Fruit fly (Drosophila melanogaster) whole organism, adult: ENCODE measurements around the gene aru.

Experiments
- CG11617 ChIP-seq: fragments of 200-800 bp; sonication (Bioruptor generic); optimal IDR thresholded peaks from 2 replicates; lab custom pipeline; 2017; ENCODE audit warnings: mild to moderate bottlenecking, missing biosample characterization, missing genetic modification reagents, missing genetic modification characterization
- CG12768 ChIP-seq: fragments of 200-800 bp; sonication (Bioruptor generic); optimal IDR thresholded peaks from 2 replicates; lab custom pipeline; 2017; ENCODE audit warnings: missing biosample characterization, missing genetic modification characterization, mild to moderate bottlenecking, moderate library complexity, missing genetic modification reagents
- CG14711 ChIP-seq: fragments of 200-800 bp; sonication (Bioruptor generic); optimal IDR thresholded peaks from 2 replicates; lab custom pipeline; 2018; ENCODE audit warnings: missing biosample characterization, mild to moderate bottlenecking, missing genetic modification characterization, moderate library complexity
- CG1620 ChIP-seq: fragments of 200-800 bp; sonication (Bioruptor generic); optimal IDR thresholded peaks from 2 replicates; lab custom pipeline; 2016; ENCODE audit warnings: missing biosample characterization, missing genetic modification characterization
- CG33017 ChIP-seq: fragments of 200-800 bp; sonication (Bioruptor generic); optimal IDR thresholded peaks from 2 replicates; lab custom pipeline; 2018; ENCODE audit warnings: missing biosample characterization, mild to moderate bottlenecking, missing genetic modification characterization, moderate library complexity
- CG5204 ChIP-seq: fragments of 200-800 bp; sonication (Bioruptor generic); optimal IDR thresholded peaks from 2 replicates; lab custom pipeline; 2016; ENCODE audit warnings: missing biosample characterization, missing genetic modification characterization
- CG7045 ChIP-seq: fragments of 200-800 bp; sonication (Bioruptor generic); optimal IDR thresholded peaks from 2 replicates; lab custom pipeline; 2017; ENCODE audit warnings: missing biosample characterization, mild to moderate bottlenecking, missing genetic modification characterization
- CG7101 ChIP-seq: fragments of 200-800 bp; sonication (Bioruptor generic); optimal IDR thresholded peaks from 2 replicates; lab custom pipeline; 2018; ENCODE audit warnings: missing biosample characterization, mild to moderate bottlenecking, missing genetic modification characterization, moderate library complexity
- Clk ChIP-seq: fragments of 200-800 bp; sonication (Bioruptor generic); optimal IDR thresholded peaks from 2 replicates; lab custom pipeline; 2017; ENCODE audit warnings: missing biosample characterization, missing genetic modification characterization
- Crg-1 ChIP-seq: fragments of 200-800 bp; sonication (Bioruptor generic); optimal IDR thresholded peaks from 2 replicates; lab custom pipeline; 2016; ENCODE audit warnings: missing biosample characterization, missing genetic modification characterization
- Hr96 ChIP-seq: fragments of 200-800 bp; sonication (Bioruptor generic); optimal IDR thresholded peaks from 2 replicates; lab custom pipeline; 2016; ENCODE audit warnings: missing biosample characterization, missing genetic modification characterization
- Mnt ChIP-seq: fragments of 200-800 bp; sonication (Bioruptor generic); optimal IDR thresholded peaks from 2 replicates; lab custom pipeline; 2016; ENCODE audit warnings: missing biosample characterization, mild to moderate bottlenecking, missing genetic modification characterization
- bab1 ChIP-seq: fragments of 200-800 bp; sonication (Bioruptor generic); optimal IDR thresholded peaks from 3 replicates; lab custom pipeline; 2019; ENCODE audit warnings: missing biosample characterization, mild to moderate bottlenecking, missing genetic modification characterization, moderate library complexity
- cic ChIP-seq: fragments of 200-800 bp; sonication (Bioruptor generic); optimal IDR thresholded peaks from 2 replicates; lab custom pipeline; 2017; ENCODE audit warnings: missing biosample characterization, mild to moderate bottlenecking, missing genetic modification characterization, moderate library complexity
- cnc ChIP-seq, 2 experiments: fragments of >200 bp; optimal IDR thresholded peaks; 2 replicates each; lab custom pipeline; 2017
- kay ChIP-seq: fragments of 200-800 bp; sonication (Bioruptor generic); peaks from one replicate; lab custom pipeline; 2016; ENCODE audit warnings: missing biosample characterization, missing genetic modification characterization, borderline replicate concordance
- ovo ChIP-seq: fragments of 200-800 bp; sonication (Bioruptor generic); optimal IDR thresholded peaks from 2 replicates; lab custom pipeline; 2016; ENCODE audit warnings: missing biosample characterization, missing genetic modification characterization
- pad ChIP-seq: fragments of 200-800 bp; sonication (Bioruptor generic); optimal IDR thresholded peaks from 3 replicates; lab custom pipeline; 2017; ENCODE audit warnings: missing biosample characterization, missing genetic modification characterization, mild to moderate bottlenecking, moderate library complexity, missing genetic modification reagents
- tj ChIP-seq: fragments of 200-800 bp; sonication (Bioruptor generic); optimal IDR thresholded peaks from 3 replicates; lab custom pipeline; 2017; ENCODE audit warnings: missing biosample characterization, mild to moderate bottlenecking, missing genetic modification characterization, moderate library complexity
- toe ChIP-seq: fragments of 200-800 bp; sonication (Bioruptor generic); optimal IDR thresholded peaks from 2 replicates; lab custom pipeline; 2016; ENCODE audit warnings: missing biosample characterization, missing genetic modification characterization

The aru gene

dm6 chr2L:877002-877401 lies 8.8 kb upstream of the aru start, which contains the start of gene ninaA:
TSS of gene ninaA (plus strand) at chr2L:877302.
- TF ChIP-seq kay = no peak
- no peak for TF ChIP-seq CG12768

dm6 chr2L:873724-874504 lies 5.8 kb upstream of the aru start:
- TF ChIP-seq CG5204 (no peak), CG14711 (tag; lab: Kevin White, UChicago) (peak; percentile 75), Clk (GFP tag; lab: Kevin White, UChicago) (no peak), tj (GFP tag; lab: Kevin White, UChicago) (peak; percentile 88), kay (peak; percentile 34), CG11617 (peak; percentile 9), toe (GFP tag; lab: Kevin White, UChicago) (peak; percentile 17)

DNA sequence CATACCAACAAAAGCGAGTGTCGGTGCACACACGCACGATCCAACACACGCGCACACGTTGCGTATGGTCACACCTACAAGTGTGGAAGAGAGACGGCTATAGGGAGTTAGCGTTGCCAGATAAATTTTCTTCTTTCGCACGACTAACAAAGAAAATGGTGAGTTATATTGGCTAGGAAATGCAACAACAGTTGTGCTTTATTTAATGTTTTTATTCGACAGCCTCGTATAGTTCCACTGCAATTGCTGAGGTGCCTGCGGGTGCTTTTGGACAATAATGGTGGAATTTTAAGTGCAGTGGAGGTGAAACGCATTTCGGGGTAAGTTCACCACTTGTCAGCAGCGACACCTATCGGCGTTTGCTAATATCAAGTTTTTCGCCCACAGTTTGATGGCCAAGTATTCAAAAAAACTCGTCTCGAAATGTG lies 3.3 kb upstream of the aru start:
- TF ChIP-seq tj (GFP tag; lab: Kevin White, UChicago) (no peak), Crg-1 (GFP tag; lab: Kevin White, UChicago) (peak; percentile 61), Hr96 (GFP tag; lab: Kevin White, UChicago) (peak; percentile 29), cnc (optimal IDR thresholded peaks at IDR 0.05; lab: Kevin White, UChicago) (no peak), cic (GFP tag; lab: Kevin White, UChicago) (peak; percentile 7), CG7101 (tag; lab: Kevin White, UChicago) (peak; percentile 10), CG1620 (peak; percentile 1), Mnt (GFP tag; lab: Kevin White, UChicago) (peak; percentile 68), toe (GFP tag; lab: Kevin White, UChicago) (peak; percentile 26), CG5204 (no peak)

DNA sequence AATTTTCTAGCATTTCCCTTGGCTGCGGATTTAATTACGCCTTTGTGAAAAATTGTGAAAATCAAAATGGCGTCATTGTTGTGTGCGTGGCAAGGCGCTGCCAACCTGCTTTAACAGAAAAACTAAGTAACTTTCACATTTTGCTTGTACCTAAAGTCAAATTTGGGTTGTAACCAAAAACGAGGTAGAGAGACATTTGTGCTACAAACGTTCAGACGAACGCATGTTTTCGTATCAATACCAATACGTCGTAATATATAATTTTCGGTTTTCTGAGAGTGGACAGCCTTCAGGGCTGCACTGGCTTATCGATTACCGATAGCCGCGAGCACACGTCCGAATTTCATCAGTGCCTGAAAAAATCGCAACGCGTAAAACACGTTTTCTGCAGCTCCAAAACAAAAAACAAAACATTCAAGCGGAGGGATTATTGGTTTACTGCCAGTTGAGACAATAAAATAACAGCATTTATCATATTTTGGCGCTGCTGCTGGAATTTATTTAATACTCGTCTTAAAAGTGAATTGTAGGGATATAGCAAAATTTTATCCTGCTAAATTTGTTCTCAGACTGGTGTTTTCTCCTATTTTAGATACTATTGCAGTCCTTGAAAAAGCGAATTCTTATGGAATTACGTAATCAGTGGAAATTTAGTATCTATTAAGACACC lies 2.7 kb upstream of the aru start:
- TF ChIP-seq CG5204 = peak; percentile 63
- TF ChIP-seq CG33017 (tag; lab: Kevin White, UChicago) = no peak
- TF ChIP-seq kay = no peak
- peak; percentile 29 for TF ChIP-seq bab1 (GFP tag; lab: Kevin White, UChicago)
- TF ChIP-seq Mnt (GFP tag; lab: Kevin White, UChicago) = peak; percentile 50
- peak; percentile 51 for TF ChIP-seq CG1620
- no peak for TF ChIP-seq ovo (GFP tag; lab: Kevin White, UChicago)
- TF ChIP-seq CG7101 (tag; lab: Kevin White, UChicago) = peak; percentile 52
- peak; percentile 46 for TF ChIP-seq CG12768
- TF ChIP-seq cic (GFP tag; lab: Kevin White, UChicago) = peak; percentile 0
- peak; percentile 57 for TF ChIP-seq toe (GFP tag; lab: Kevin White, UChicago)
- TF ChIP-seq CG14711 (tag; lab: Kevin White, UChicago) = no peak
- no peak for TF ChIP-seq cnc (optimal IDR thresholded peaks at IDR 0.05; lab: Kevin White, UChicago)
- peak; percentile 9 for TF ChIP-seq tj (GFP tag; lab: Kevin White, UChicago)
- TF ChIP-seq CG11617 = peak; percentile 68
- TF ChIP-seq pad (GFP tag; lab: Kevin White, UChicago) = peak; percentile 42
- TF ChIP-seq Crg-1 (GFP tag; lab: Kevin White, UChicago) = no peak
- peak; percentile 65 for TF ChIP-seq CG7045 (GFP tag; lab: Kevin White, UChicago)
- peak; percentile 38 for TF ChIP-seq Clk (GFP tag; lab: Kevin White, UChicago)
- TF ChIP-seq Hr96 (GFP tag; lab: Kevin White, UChicago) = peak; percentile 77

DNA sequence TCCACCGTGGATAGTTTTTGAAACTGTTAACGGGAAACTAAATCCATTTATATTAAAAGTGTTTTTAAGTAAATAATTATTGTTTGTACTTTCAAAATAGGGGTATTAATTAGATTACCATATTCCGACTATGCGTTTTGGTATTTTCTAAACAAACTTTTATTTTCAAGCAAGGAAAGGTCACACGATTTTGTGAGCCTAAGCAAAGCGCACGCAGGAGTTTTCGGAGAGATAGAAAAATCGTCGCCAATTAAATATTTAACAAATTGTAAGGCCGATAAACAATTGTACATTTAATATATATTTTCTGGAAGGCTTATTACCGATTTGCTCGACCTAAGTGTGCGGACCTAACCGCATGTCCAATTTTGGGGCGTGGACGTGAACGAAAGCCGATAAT lies 2.1 kb upstream of the aru start, which contains the start of gene PNUTS:
TSS of gene PNUTS (plus strand) at position 181 of the 400 bp plus-strand sequence.
- no peak for TF ChIP-seq CG33017 (tag; lab: Kevin White, UChicago)
- TF ChIP-seq Clk (GFP tag; lab: Kevin White, UChicago) = no peak
- no peak for TF ChIP-seq kay
- no peak for TF ChIP-seq CG14711 (tag; lab: Kevin White, UChicago)
- no peak for TF ChIP-seq CG11617
- TF ChIP-seq CG7045 (GFP tag; lab: Kevin White, UChicago) = no peak
- TF ChIP-seq Hr96 (GFP tag; lab: Kevin White, UChicago) = no peak
- TF ChIP-seq CG12768 = no peak
- no peak for TF ChIP-seq tj (GFP tag; lab: Kevin White, UChicago)
- TF ChIP-seq CG7101 (tag; lab: Kevin White, UChicago) = no peak
- TF ChIP-seq ovo (GFP tag; lab: Kevin White, UChicago) = no peak
- no peak for TF ChIP-seq CG5204
- TF ChIP-seq cnc (optimal IDR thresholded peaks at IDR 0.05; lab: Kevin White, UChicago) = no peak
- no peak for TF ChIP-seq cic (GFP tag; lab: Kevin White, UChicago)
- no peak for TF ChIP-seq Crg-1 (GFP tag; lab: Kevin White, UChicago)
- no peak for TF ChIP-seq Mnt (GFP tag; lab: Kevin White, UChicago)
- TF ChIP-seq bab1 (GFP tag; lab: Kevin White, UChicago) = no peak
- TF ChIP-seq toe (GFP tag; lab: Kevin White, UChicago) = no peak

DNA sequence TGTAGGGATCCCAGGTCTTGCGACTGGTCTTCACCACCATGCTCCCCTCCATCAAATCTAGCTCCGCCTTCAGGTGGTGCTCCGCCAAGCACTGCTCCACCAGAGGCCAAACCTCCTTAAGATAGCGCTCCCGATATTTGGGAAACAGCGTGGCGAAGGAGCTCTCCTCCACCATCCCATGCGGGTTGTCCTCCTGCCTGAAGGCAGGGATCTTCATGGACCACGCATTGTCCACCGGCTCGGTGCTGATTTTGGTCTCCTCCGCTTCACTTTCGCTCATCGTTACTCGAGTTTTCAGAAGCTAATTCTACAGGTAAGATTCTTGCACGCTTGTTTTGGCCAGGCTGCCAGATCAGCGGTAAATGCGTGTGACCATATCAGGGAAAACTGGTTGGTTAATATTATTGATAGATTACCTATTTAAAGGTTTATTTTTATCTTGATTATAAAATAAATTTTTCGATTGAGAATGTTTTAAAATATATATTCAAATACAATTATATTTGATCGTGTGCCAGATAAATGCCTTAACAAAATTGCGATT lies 1.4 kb upstream of the aru start, which contains the start of gene dbe:
TSS of gene dbe (minus strand) at position 361 of the 544 bp plus-strand sequence.
- TF ChIP-seq CG5204 = no peak
- TF ChIP-seq CG7101 (tag; lab: Kevin White, UChicago) = peak; percentile 7
- peak; percentile 18 for TF ChIP-seq CG33017 (tag; lab: Kevin White, UChicago)
- peak; percentile 1 for TF ChIP-seq bab1 (GFP tag; lab: Kevin White, UChicago)
- no peak for TF ChIP-seq ovo (GFP tag; lab: Kevin White, UChicago)
- TF ChIP-seq CG12768 = no peak
- TF ChIP-seq Crg-1 (GFP tag; lab: Kevin White, UChicago) = no peak
- no peak for TF ChIP-seq CG7045 (GFP tag; lab: Kevin White, UChicago)
- TF ChIP-seq Mnt (GFP tag; lab: Kevin White, UChicago) = peak; percentile 55
- TF ChIP-seq kay = no peak
- no peak for TF ChIP-seq CG11617
- peak; percentile 24 for TF ChIP-seq CG14711 (tag; lab: Kevin White, UChicago)
- no peak for TF ChIP-seq toe (GFP tag; lab: Kevin White, UChicago)
- no peak for TF ChIP-seq pad (GFP tag; lab: Kevin White, UChicago)
